Worm (Caenorhabditis elegans) whole organism, L1 larva: ENCODE data around the gene F54G2.1.

Experiments
- ama-1 ChIP-seq: fragments of 150-350 bp; optimal IDR thresholded peaks from 2 replicates; lab custom pipeline; 2014
- ceh-90 ChIP-seq: sonication (generic microtip); optimal IDR thresholded peaks from 2 replicates; lab custom pipeline; 2016; ENCODE audit warnings: missing genetic modification characterization, missing compliant biosample characterization
- elt-3 ChIP-seq, 6 experiments: fragments of 150-350 bp in 1 of 6; sonication (generic microtip); optimal IDR thresholded peaks; 2 replicates each; lab custom pipeline; 2017 to 2018; ENCODE audit warnings: missing biosample characterization in 6 of 6, missing genetic modification characterization in 6 of 6, inconsistent platforms in 1 of 6
- lin-15B ChIP-seq: fragments of 150-350 bp; sonication (generic microtip); optimal IDR thresholded peaks from 3 replicates; lab custom pipeline; 2014; ENCODE audit warnings: missing biosample characterization, missing genetic modification characterization
- lir-3 ChIP-seq: sonication (generic microtip); optimal IDR thresholded peaks from 2 replicates; lab custom pipeline; 2016; ENCODE audit warnings: mild to moderate bottlenecking, missing genetic modification characterization, moderate library complexity, missing compliant biosample characterization; ENCODE audit not compliant: poor library complexity
- lsy-2 ChIP-seq, 2 experiments: fragments of 150-350 bp; optimal IDR thresholded peaks; 2 replicates each; lab custom pipeline; 2014; ENCODE audit warnings: missing biosample characterization in 2 of 2, missing genetic modification characterization in 2 of 2
- nhr-11 ChIP-seq: fragments of 150-350 bp; optimal IDR thresholded peaks from 2 replicates; lab custom pipeline; 2014; ENCODE audit warnings: missing biosample characterization, missing genetic modification characterization
- nhr-76 ChIP-seq: sonication (generic microtip); optimal IDR thresholded peaks from 2 replicates; lab custom pipeline; 2017; ENCODE audit warnings: missing biosample characterization, missing genetic modification characterization
- sox-4 ChIP-seq: sonication (generic microtip); optimal IDR thresholded peaks from 2 replicates; lab custom pipeline; 2016; ENCODE audit warnings: missing genetic modification characterization, missing compliant biosample characterization
- swsn-7 ChIP-seq: sonication (generic microtip); optimal IDR thresholded peaks from 2 replicates; lab custom pipeline; 2016; ENCODE audit warnings: missing genetic modification characterization, missing compliant biosample characterization

ce11 chrX:2626153-2626552 lies 38.0 kb downstream of the F54G2.1 start:
- TF ChIP-seq nhr-76 (tag; lab: Kevin White, UChicago): no peak
- TF ChIP-seq lir-3: no peak
- no peak for TF ChIP-seq ceh-90 (tag; lab: Kevin White, UChicago)
- no peak for TF ChIP-seq swsn-7
- no peak for TF ChIP-seq lin-15B (tag; lab: Kevin White, UChicago)
- no peak for TF ChIP-seq ama-1 (lab: Kevin White, UChicago)
- no peak for TF ChIP-seq sox-4 (tag; lab: Kevin White, UChicago)
- TF ChIP-seq nhr-11 (tag; lab: Kevin White, UChicago): no peak
- no peak for TF ChIP-seq elt-3 (tag; optimal IDR thresholded peaks at IDR 0.05; lab: Kevin White, UChicago)
- TF ChIP-seq lsy-2 (tag; optimal IDR thresholded peaks at IDR 0.05; lab: Kevin White, UChicago): no peak
